Fruit fly (Drosophila melanogaster): ENCODE data around the gene CG15047.

dm6 chrX:18508565-18508964, 19.9 kb upstream of the CG15047 start:
- TF ChIP-seq psq (GFP tag; optimal IDR thresholded peaks at IDR 0.05) (no peak), Hr78 (GFP tag; optimal IDR thresholded peaks at IDR 0.05) (no peak)

All from whole organism, wandering third instar larva.